Fruit fly (Drosophila melanogaster) whole organism, embryonic: ENCODE results near the gene Stt3B.

Experiments
- CG11093 ChIP-seq: fragments of 200-800 bp; sonication (Bioruptor generic); IDR thresholded peaks from 3 replicates; pipeline ENCODE4 v1.3.6; 2022; ENCODE audit warnings: missing biosample characterization, missing genetic modification characterization
- CG12236 ChIP-seq: fragments of 200-800 bp; sonication (Bioruptor generic); optimal IDR thresholded peaks from 2 replicates; lab custom pipeline; 2016; ENCODE audit warnings: missing biosample characterization, missing genetic modification characterization
- CG14965 ChIP-seq: fragments of 200-800 bp; sonication (Bioruptor generic); optimal IDR thresholded peaks from 2 replicates; lab custom pipeline; 2016; ENCODE audit warnings: missing biosample characterization, missing genetic modification characterization, borderline replicate concordance
- CG3995 ChIP-seq: fragments of 200-800 bp; sonication (Bioruptor generic); optimal IDR thresholded peaks from 3 replicates; lab custom pipeline; 2016; ENCODE audit warnings: missing biosample characterization, missing genetic modification characterization
- CG7987 ChIP-seq: fragments of 200-800 bp; sonication (Bioruptor generic); optimal IDR thresholded peaks from 2 replicates; lab custom pipeline; 2018; ENCODE audit warnings: missing biosample characterization, mild to moderate bottlenecking, missing genetic modification characterization, moderate library complexity
- Gsc ChIP-seq: fragments of 200-800 bp; sonication (Bioruptor generic); IDR thresholded peaks from 2 replicates; pipeline ENCODE4 v1.3.6; 2022; ENCODE audit warnings: missing biosample characterization, missing genetic modification characterization
- Hmr ChIP-seq: fragments of 200-800 bp; sonication (Bioruptor generic); optimal IDR thresholded peaks from 3 replicates; lab custom pipeline; 2017; ENCODE audit warnings: mild to moderate bottlenecking, missing biosample characterization, missing genetic modification reagents, missing genetic modification characterization
- YL-1 ChIP-seq: fragments of 200-800 bp; sonication (Bioruptor generic); optimal IDR thresholded peaks from 3 replicates; lab custom pipeline; 2017; ENCODE audit warnings: missing biosample characterization, mild to moderate bottlenecking, missing genetic modification characterization
- exex ChIP-seq: fragments of 200-800 bp; sonication (Bioruptor generic); optimal IDR thresholded peaks from 4 replicates; lab custom pipeline; 2018; ENCODE audit warnings: missing biosample characterization, mild to moderate bottlenecking, missing genetic modification characterization, moderate library complexity
- fd64A ChIP-seq: fragments of 200-800 bp; sonication (Bioruptor generic); optimal IDR thresholded peaks from 3 replicates; lab custom pipeline; 2018; ENCODE audit warnings: missing biosample characterization, mild to moderate bottlenecking, missing genetic modification characterization
- gsb ChIP-seq: fragments of 200-800 bp; sonication (Bioruptor generic); IDR thresholded peaks from 2 replicates; pipeline ENCODE4 v1.3.6; 2022; ENCODE audit warnings: missing biosample characterization, missing genetic modification characterization
- hb ChIP-seq: fragments of 200-800 bp; sonication (Bioruptor generic); IDR thresholded peaks from 3 replicates; pipeline ENCODE4 v1.3.6; 2022; ENCODE audit warnings: missing biosample characterization, missing genetic modification characterization; ENCODE audit not compliant: partially characterized antibody
- mirr ChIP-seq: fragments of 200-800 bp; sonication (Bioruptor generic); optimal IDR thresholded peaks from 3 replicates; lab custom pipeline; 2018; ENCODE audit warnings: missing biosample characterization, mild to moderate bottlenecking, missing genetic modification characterization
- vvl ChIP-seq: fragments of 200-800 bp; sonication (Bioruptor generic); IDR thresholded peaks from 2 replicates; pipeline ENCODE4 v1.3.6; 2022; ENCODE audit warnings: missing biosample characterization, missing genetic modification characterization

DNA sequence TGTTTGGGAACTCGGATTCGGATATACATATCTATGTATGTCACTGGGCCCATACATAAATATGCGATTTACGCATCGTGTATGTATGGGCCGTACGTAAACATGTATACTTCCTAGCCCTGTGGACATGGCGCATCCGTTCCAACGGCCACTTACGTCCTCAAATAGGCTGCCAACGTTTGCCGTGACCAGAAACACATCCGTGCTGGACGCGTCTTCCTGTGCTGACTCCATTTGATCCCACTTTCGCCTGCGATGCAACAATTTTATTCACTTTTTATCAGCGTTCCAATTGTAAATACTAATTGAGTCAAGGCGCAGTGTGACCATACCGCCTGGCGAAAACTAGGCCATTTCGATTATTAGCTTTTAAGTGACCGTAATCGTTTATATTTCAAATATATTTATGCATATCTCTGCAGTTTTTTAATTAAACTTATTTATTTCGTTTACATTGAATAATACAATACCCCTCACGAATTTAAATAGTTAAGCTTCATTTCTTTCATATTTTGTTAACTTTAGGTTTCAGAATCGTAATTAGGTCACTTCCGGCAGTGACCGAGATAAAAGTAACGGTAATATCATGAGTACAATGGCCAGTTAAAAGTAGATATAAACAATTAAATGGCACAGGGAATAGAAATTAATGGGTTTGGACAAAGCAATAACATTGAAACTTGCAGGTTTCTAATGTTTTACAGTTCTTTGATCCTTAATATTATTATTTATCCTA, 24.5 kb downstream of the Stt3B start, which contains the start of gene 5PtaseI:
- no peak for TF ChIP-seq CG7987 (GFP tag; lab: Kevin White, UChicago)
- TF ChIP-seq Gsc = no peak
- TF ChIP-seq vvl (GFP tag; lab: Robert Waterston, UW) = peak; percentile 38
- TF ChIP-seq Hmr (GFP tag; lab: Kevin White, UChicago) = no peak
- no peak for TF ChIP-seq CG14965
- TF ChIP-seq fd64A = no peak
- TF ChIP-seq exex = peak; percentile 50
- TF ChIP-seq CG11093 (GFP tag; lab: Robert Waterston, UW) = no peak
- no peak for TF ChIP-seq CG12236 (GFP tag; lab: Kevin White, UChicago)
- no peak; the same call in 2 of the 3 replicates for TF ChIP-seq hb (GFP tag; lab: Robert Waterston, UW)
- no peak for TF ChIP-seq gsb (GFP tag; lab: Robert Waterston, UW)
- peak; percentile 86 for TF ChIP-seq CG3995 (GFP tag; lab: Kevin White, UChicago)
- TF ChIP-seq YL-1 (GFP tag; lab: Kevin White, UChicago) = peak; percentile 51
- TF ChIP-seq mirr = no peak
